Worm (Caenorhabditis elegans) whole organism, mixed stage, embryonic: ENCODE data around the gene R09H3.2.

ENCODE experiments used
- M03D4.4 ChIP-seq: sonication (generic microtip); optimal IDR thresholded peaks from 2 replicates; lab custom pipeline; 2017; ENCODE audit warnings: mild to moderate bottlenecking, missing genetic modification characterization, missing compliant biosample characterization
- bed-3 ChIP-seq: fragments of 200-800 bp; sonication (Bioruptor generic); optimal IDR thresholded peaks from 3 replicates; lab custom pipeline; 2018; ENCODE audit warnings: mild to moderate bottlenecking, missing genetic modification characterization, moderate library complexity, missing compliant biosample characterization
- ceh-43 ChIP-seq: fragments of 200-800 bp; sonication (Bioruptor generic); optimal IDR thresholded peaks from 2 replicates; lab custom pipeline; 2018; ENCODE audit warnings: mild to moderate bottlenecking, missing genetic modification characterization, moderate library complexity, missing compliant biosample characterization
- ceh-83 ChIP-seq: fragments of 200-800 bp; sonication (Bioruptor generic); optimal IDR thresholded peaks from 2 replicates; lab custom pipeline; 2018; ENCODE audit warnings: mild to moderate bottlenecking, missing genetic modification characterization, missing compliant biosample characterization
- ces-1 ChIP-seq: fragments of 150-350 bp; optimal IDR thresholded peaks from 2 replicates; lab custom pipeline; 2014; ENCODE audit warnings: missing biosample characterization, missing genetic modification reagents, missing genetic modification characterization
- cnd-1 ChIP-seq: fragments of 200-800 bp; sonication (Bioruptor generic); optimal IDR thresholded peaks from 2 replicates; lab custom pipeline; 2018; ENCODE audit warnings: mild to moderate bottlenecking, missing genetic modification characterization, missing compliant biosample characterization
- drap-1 ChIP-seq: fragments of 200-800 bp; sonication (Bioruptor generic); optimal IDR thresholded peaks from 3 replicates; lab custom pipeline; 2018; ENCODE audit warnings: mild to moderate bottlenecking, missing genetic modification characterization, missing compliant biosample characterization
- elt-1 ChIP-seq: sonication (generic microtip); optimal IDR thresholded peaks from 2 replicates; lab custom pipeline; 2017; ENCODE audit warnings: missing genetic modification characterization, mild to moderate bottlenecking, missing compliant biosample characterization, antibody characterized with exemption, moderate library complexity, borderline replicate concordance; ENCODE audit not compliant: insufficient read depth
- elt-3 ChIP-seq: fragments of 150-350 bp; optimal IDR thresholded peaks from 2 replicates; lab custom pipeline; 2014; ENCODE audit warnings: missing biosample characterization, missing genetic modification characterization
- flh-1 ChIP-seq: fragments of 200-800 bp; sonication (Bioruptor generic); optimal IDR thresholded peaks from 2 replicates; lab custom pipeline; 2018; ENCODE audit warnings: mild to moderate bottlenecking, missing genetic modification characterization, moderate library complexity, missing compliant biosample characterization
- ham-2 ChIP-seq: fragments of 200-800 bp; sonication (Bioruptor generic); optimal IDR thresholded peaks from 2 replicates; lab custom pipeline; 2018; ENCODE audit warnings: mild to moderate bottlenecking, missing genetic modification characterization, missing compliant biosample characterization
- hlh-1 ChIP-seq: fragments of 150-350 bp; optimal IDR thresholded peaks from 2 replicates; lab custom pipeline; 2014; ENCODE audit warnings: missing biosample characterization, missing genetic modification reagents, missing genetic modification characterization
- lin-13 ChIP-seq: fragments of 150-350 bp; optimal IDR thresholded peaks from 2 replicates; lab custom pipeline; 2014; ENCODE audit warnings: missing biosample characterization, missing genetic modification characterization
- lin-32 ChIP-seq: fragments of 200-800 bp; sonication (Bioruptor generic); optimal IDR thresholded peaks from 2 replicates; lab custom pipeline; 2018; ENCODE audit warnings: mild to moderate bottlenecking, missing genetic modification characterization, missing compliant biosample characterization
- lsy-2 ChIP-seq: fragments of 150-350 bp; optimal IDR thresholded peaks from 2 replicates; lab custom pipeline; 2014; ENCODE audit warnings: missing biosample characterization, missing genetic modification characterization
- mab-5 ChIP-seq: fragments of 150-350 bp; optimal IDR thresholded peaks from 2 replicates; lab custom pipeline; 2014; ENCODE audit warnings: missing biosample characterization, missing genetic modification characterization
- mep-1 ChIP-seq: fragments of 150-350 bp; optimal IDR thresholded peaks from 2 replicates; lab custom pipeline; 2017; ENCODE audit warnings: missing biosample characterization, missing genetic modification reagents, missing genetic modification characterization, inconsistent platforms
- nhr-12 ChIP-seq: fragments of 150-350 bp; optimal IDR thresholded peaks from 2 replicates; lab custom pipeline; 2014; ENCODE audit warnings: missing biosample characterization, missing genetic modification characterization
- nhr-2 ChIP-seq: fragments of 150-350 bp; optimal IDR thresholded peaks from 2 replicates; lab custom pipeline; 2014; ENCODE audit warnings: missing biosample characterization, missing genetic modification characterization
- nhr-28 ChIP-seq: fragments of 150-350 bp; optimal IDR thresholded peaks from 2 replicates; lab custom pipeline; 2014; ENCODE audit warnings: missing biosample characterization, missing genetic modification characterization
- nhr-76 ChIP-seq: sonication (generic microtip); optimal IDR thresholded peaks from 2 replicates; lab custom pipeline; 2017; ENCODE audit warnings: missing biosample characterization, missing genetic modification characterization
- pha-4 ChIP-seq: fragments of 150-350 bp; optimal IDR thresholded peaks from 2 replicates; lab custom pipeline; 2018; ENCODE audit warnings: missing biosample characterization, missing genetic modification reagents, missing genetic modification characterization
- sem-2 ChIP-seq: fragments of 200-800 bp; sonication (Bioruptor generic); optimal IDR thresholded peaks from 2 replicates; lab custom pipeline; 2018; ENCODE audit warnings: mild to moderate bottlenecking, missing genetic modification characterization, missing compliant biosample characterization
- snpc-4 ChIP-seq: fragments of 150-350 bp; optimal IDR thresholded peaks from 2 replicates; lab custom pipeline; 2014; ENCODE audit warnings: missing biosample characterization, missing genetic modification characterization
- sptf-1 ChIP-seq: sonication (generic microtip); optimal IDR thresholded peaks from 2 replicates; lab custom pipeline; 2017; ENCODE audit warnings: mild to moderate bottlenecking, missing genetic modification characterization, moderate library complexity, missing compliant biosample characterization
- tbx-8 ChIP-seq: fragments of 200-800 bp; sonication (Bioruptor generic); optimal IDR thresholded peaks from 2 replicates; lab custom pipeline; 2018; ENCODE audit warnings: mild to moderate bottlenecking, missing genetic modification characterization, moderate library complexity, missing compliant biosample characterization
- unc-120 ChIP-seq: sonication (generic microtip); optimal IDR thresholded peaks from 2 replicates; lab custom pipeline; 2017; ENCODE audit warnings: missing genetic modification characterization, missing compliant biosample characterization; ENCODE audit not compliant: poor library complexity, severe bottlenecking
- unc-39 ChIP-seq: fragments of 150-350 bp; optimal IDR thresholded peaks from 2 replicates; lab custom pipeline; 2014; ENCODE audit warnings: missing biosample characterization, missing genetic modification characterization
- unc-62 ChIP-seq: fragments of 150-350 bp; optimal IDR thresholded peaks from 2 replicates; lab custom pipeline; 2014; ENCODE audit warnings: missing biosample characterization, missing genetic modification reagents, missing genetic modification characterization
- zip-8 ChIP-seq: fragments of 150-350 bp; optimal IDR thresholded peaks from 2 replicates; lab custom pipeline; 2014; ENCODE audit warnings: missing biosample characterization, missing genetic modification characterization

The R09H3.2 gene

DNA sequence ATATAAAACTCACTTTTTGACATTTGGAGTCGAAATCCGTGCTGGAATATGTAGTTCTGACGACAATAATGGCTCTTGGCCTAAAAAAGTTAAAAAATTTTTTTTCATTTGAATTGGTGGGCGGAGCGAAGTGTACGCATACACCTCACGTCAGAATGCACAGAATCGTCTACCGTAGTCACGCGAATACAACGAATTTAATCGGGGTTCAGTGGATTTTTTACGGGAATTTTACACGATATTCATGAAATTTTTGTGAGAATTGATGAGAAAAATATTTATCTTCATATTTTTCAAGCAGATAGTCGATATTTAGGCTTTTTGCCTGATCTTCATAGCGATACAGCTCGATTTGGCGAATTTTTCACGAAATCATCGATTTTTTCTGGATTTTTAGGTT is 3.9 kb upstream of the R09H3.2 start, which contains the start of gene R09H3.3:
Gene R09H3.3 (minus strand): TSS at position 101 of the 400 bp plus-strand sequence.
- TF ChIP-seq tbx-8 (no peak), ceh-83 (GFP tag; lab: Kevin White, UChicago) (no peak), drap-1 (GFP tag; lab: Kevin White, UChicago) (no peak), lsy-2 (tag; lab: Kevin White, UChicago) (no peak), lin-13 (tag; lab: Kevin White, UChicago) (no peak)

DNA sequence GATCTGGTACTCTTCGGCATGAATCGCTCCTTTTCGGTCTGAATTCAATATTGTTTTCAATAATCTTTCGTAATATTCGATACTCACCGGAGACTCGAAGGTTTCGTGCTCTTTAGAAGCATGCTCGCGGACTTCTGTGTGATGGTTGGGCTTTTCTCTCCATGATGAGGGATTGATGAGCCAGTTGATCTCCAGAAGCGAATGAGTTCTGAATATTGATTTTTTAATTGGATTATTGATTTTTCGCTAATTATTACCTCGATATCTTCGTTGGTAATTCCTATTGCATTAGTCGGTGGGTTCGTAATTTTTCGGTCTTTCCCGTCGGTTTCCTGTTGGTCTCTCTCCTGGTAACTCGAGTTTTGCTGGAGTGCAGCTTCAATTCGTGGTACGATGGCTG is 2.2 kb upstream of the R09H3.2 start:
- TF ChIP-seq bed-3 (GFP tag; lab: Kevin White, UChicago) (no peak), nhr-2 (no peak), M03D4.4 (tag; lab: Kevin White, UChicago) (no peak)

DNA sequence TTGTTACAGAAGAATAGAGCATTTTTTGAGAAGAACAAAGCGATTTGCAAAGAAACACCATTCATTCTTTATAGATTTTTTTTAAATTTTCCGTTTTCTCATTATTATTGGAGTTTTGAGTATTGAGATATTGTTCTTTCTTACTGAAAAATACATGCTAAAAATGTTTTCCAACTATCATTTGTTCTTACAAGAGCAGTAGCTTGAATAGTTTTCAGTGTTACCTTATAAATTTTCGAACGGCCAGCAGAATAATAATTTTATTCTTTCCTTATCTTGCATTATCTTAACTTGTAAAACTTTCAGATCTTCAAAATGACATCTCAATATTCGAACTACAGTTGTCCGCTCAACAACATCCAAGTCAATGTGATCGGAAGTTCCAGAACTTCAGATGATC is 9.6 kb downstream of the R09H3.2 start, which contains the start of gene tbx-32:
Gene tbx-32 (plus strand): TSS at position 301 of the 400 bp plus-strand sequence.
- TF ChIP-seq ham-2 = no peak
- TF ChIP-seq unc-120 = no peak
- no peak for TF ChIP-seq lin-32 (GFP tag; lab: Kevin White, UChicago)
- no peak for TF ChIP-seq ceh-83 (GFP tag; lab: Kevin White, UChicago)
- TF ChIP-seq nhr-28 (tag; lab: Kevin White, UChicago) = no peak
- no peak for TF ChIP-seq unc-39 (tag; lab: Kevin White, UChicago)

DNA sequence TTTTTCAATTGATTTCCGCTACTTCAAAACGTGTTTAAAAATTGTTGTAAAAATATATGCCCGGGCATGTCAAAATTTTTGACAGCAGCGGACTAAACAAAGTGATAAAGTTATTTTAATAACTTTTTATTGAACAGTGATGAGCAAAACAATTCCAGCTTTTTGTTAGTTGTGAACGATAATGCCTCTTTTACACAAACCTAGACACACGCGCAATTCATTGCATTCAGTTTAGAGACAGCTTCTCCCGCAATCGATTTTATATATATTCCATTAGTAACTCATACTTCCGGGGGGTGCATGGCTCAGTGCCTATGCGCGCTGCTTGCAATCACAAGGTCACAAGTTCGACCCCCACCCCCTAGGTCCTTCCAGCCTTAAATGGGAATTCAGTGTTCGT is 10.7 kb downstream of the R09H3.2 start, which contains the start of gene ZK380.6:
Gene ZK380.6 (plus strand): TSS at position 301 of the 400 bp plus-strand sequence.
- TF ChIP-seq cnd-1 (tag; lab: Kevin White, UChicago) = no peak
- TF ChIP-seq zip-8 (tag; lab: Kevin White, UChicago) = no peak
- no peak for TF ChIP-seq unc-39 (tag; lab: Kevin White, UChicago)
- no peak for TF ChIP-seq ham-2
- no peak for TF ChIP-seq nhr-28 (tag; lab: Kevin White, UChicago)
- no peak for TF ChIP-seq unc-62
- no peak for TF ChIP-seq sem-2 (GFP tag; lab: Kevin White, UChicago)
- no peak for TF ChIP-seq nhr-12 (tag; lab: Kevin White, UChicago)
- TF ChIP-seq ces-1 (GFP tag; lab: Kevin White, UChicago) = no peak
- TF ChIP-seq bed-3 (GFP tag; lab: Kevin White, UChicago) = no peak
- no peak for TF ChIP-seq flh-1
- TF ChIP-seq ceh-43 (GFP tag; lab: Kevin White, UChicago) = no peak

DNA sequence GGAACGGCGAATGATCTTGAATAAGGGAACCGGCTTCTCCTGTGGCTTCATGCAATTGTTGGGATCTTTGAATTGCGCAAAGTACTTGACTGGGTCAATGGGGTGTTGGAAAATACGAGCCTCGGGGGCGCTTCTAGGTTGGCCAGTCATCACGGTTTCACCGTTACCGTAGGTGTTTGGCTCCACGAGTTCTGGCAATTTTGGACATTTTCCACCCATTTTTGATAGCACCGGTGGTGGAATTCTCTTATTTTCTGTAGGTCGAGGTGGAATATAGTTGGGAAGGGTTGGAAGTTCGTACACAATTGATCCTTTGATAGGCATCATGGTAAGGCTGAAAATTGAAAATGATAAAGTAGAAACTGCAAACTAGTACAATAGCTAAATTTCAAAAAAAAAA is 13.2 kb downstream of the R09H3.2 start, which contains the start of gene ZK380.4:
Gene ZK380.4 (minus strand): TSS at position 327 of the 400 bp plus-strand sequence.
- TF ChIP-seq nhr-12 (tag; lab: Kevin White, UChicago) (no peak), mep-1 (tag; lab: Kevin White, UChicago) (no peak), tbx-8 (no peak)

DNA sequence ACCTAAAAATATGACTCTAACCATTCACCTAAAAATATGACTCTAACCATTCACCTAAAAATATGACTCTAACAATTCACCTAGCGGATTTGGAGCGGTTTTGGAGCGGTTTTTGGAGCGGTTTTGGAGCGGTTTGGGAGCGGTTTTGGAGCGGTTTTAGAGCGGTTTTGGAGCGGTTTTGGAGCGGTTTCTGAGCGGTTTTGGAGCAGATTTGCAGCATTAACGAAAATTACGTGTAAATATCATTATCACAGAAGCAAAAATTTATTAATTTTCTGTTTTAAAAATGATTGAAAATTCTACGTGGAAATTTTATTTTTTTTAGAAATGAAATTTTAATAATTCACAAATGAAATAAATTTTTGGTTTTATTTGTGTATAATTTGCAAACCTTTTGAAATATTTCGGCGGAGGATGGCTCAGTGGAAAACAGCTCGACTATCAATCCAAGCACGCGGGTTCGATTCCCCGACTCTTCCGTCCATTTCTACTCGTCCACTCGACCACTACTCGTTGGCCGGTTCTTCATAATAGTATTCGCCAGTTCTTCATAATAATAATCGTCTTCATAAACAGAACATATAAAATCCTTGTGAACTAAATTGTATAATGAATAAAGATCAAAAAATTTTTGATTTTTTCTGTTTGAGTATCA is 21.3 kb downstream of the R09H3.2 start:
- TF ChIP-seq sptf-1 (tag; lab: Kevin White, UChicago) = no peak
- no peak for TF ChIP-seq nhr-76
- no peak for TF ChIP-seq unc-39 (tag; lab: Kevin White, UChicago)
- no peak for TF ChIP-seq cnd-1 (tag; lab: Kevin White, UChicago)
- TF ChIP-seq ham-2 = no peak
- no peak for TF ChIP-seq nhr-2
- TF ChIP-seq hlh-1 (tag; lab: Kevin White, UChicago) = no peak
- no peak for TF ChIP-seq bed-3 (GFP tag; lab: Kevin White, UChicago)
- no peak for TF ChIP-seq drap-1 (GFP tag; lab: Kevin White, UChicago)
- no peak for TF ChIP-seq sem-2 (GFP tag; lab: Kevin White, UChicago)
- no peak for TF ChIP-seq ceh-83 (GFP tag; lab: Kevin White, UChicago)
- TF ChIP-seq elt-3 (tag; lab: Kevin White, UChicago) = no peak
- no peak for TF ChIP-seq snpc-4 (tag; lab: Kevin White, UChicago)
- TF ChIP-seq ces-1 (GFP tag; lab: Kevin White, UChicago) = no peak
- no peak for TF ChIP-seq nhr-28 (tag; lab: Kevin White, UChicago)
- TF ChIP-seq lin-32 (GFP tag; lab: Kevin White, UChicago) = no peak
- no peak for TF ChIP-seq mab-5
- TF ChIP-seq mep-1 (tag; lab: Kevin White, UChicago) = no peak
- TF ChIP-seq pha-4 (tag; lab: Kevin White, UChicago) = no peak
- no peak for TF ChIP-seq elt-1 (tag; lab: Kevin White, UChicago)
